Fruit fly (Drosophila melanogaster) whole organism, embryonic: ENCODE measurements around the gene hyd.
A peak's percentile ranks its signal among the peaks of the same experiment; 100 is the strongest.

Experiments used
- Ada2b ChIP-seq: fragments of 200-800 bp; sonication (Bioruptor generic); IDR thresholded peaks from 2 replicates; pipeline ENCODE4 v1.3.6; 2022; ENCODE audit warnings: missing biosample characterization, missing genetic modification characterization
- Bgb ChIP-seq: fragments of 200-800 bp; sonication (Bioruptor generic); IDR thresholded peaks from 2 replicates; pipeline ENCODE4 v1.3.6; 2022; ENCODE audit warnings: missing biosample characterization, missing genetic modification characterization; ENCODE audit not compliant: partially characterized antibody
- Bteb2 ChIP-seq: fragments of 200-800 bp; sonication (Bioruptor generic); optimal IDR thresholded peaks from 2 replicates; lab custom pipeline; 2016; ENCODE audit warnings: missing biosample characterization, missing genetic modification characterization
- CG10267 ChIP-seq: fragments of 200-800 bp; sonication (Bioruptor generic); optimal IDR thresholded peaks from 2 replicates; lab custom pipeline; 2018; ENCODE audit warnings: missing biosample characterization, mild to moderate bottlenecking, missing genetic modification characterization, moderate library complexity
- CG11504 ChIP-seq: fragments of 200-800 bp; sonication (Bioruptor generic); optimal IDR thresholded peaks from 3 replicates; lab custom pipeline; 2019; ENCODE audit warnings: missing biosample characterization, mild to moderate bottlenecking, missing genetic modification characterization, moderate library complexity
- CG12391 ChIP-seq: fragments of 200-800 bp; sonication (Bioruptor generic); optimal IDR thresholded peaks from 3 replicates; lab custom pipeline; 2018; ENCODE audit warnings: missing biosample characterization, mild to moderate bottlenecking, missing genetic modification characterization, moderate library complexity
- CG12942 ChIP-seq: fragments of 200-800 bp; sonication (Bioruptor generic); optimal IDR thresholded peaks from 3 replicates; lab custom pipeline; 2016; ENCODE audit warnings: missing biosample characterization, missing genetic modification characterization
- CG14860 ChIP-seq: fragments of 200-800 bp; sonication (Bioruptor generic); IDR thresholded peaks from 3 replicates; pipeline ENCODE4 v1.3.6; 2022; ENCODE audit warnings: missing biosample characterization, missing genetic modification characterization; ENCODE audit not compliant: partially characterized antibody
- CG15269 ChIP-seq: fragments of 200-800 bp; sonication (Bioruptor generic); optimal IDR thresholded peaks from 2 replicates; lab custom pipeline; 2018; ENCODE audit warnings: missing biosample characterization, mild to moderate bottlenecking, missing genetic modification characterization, moderate library complexity
- CG16863 ChIP-seq: fragments of 200-800 bp; sonication (Bioruptor generic); optimal IDR thresholded peaks from 3 replicates; lab custom pipeline; 2016; ENCODE audit warnings: missing biosample characterization, missing genetic modification characterization
- CG17186 ChIP-seq: fragments of 200-800 bp; sonication (Bioruptor generic); optimal IDR thresholded peaks from 3 replicates; lab custom pipeline; 2017; ENCODE audit warnings: missing biosample characterization, missing genetic modification reagents, missing genetic modification characterization
- CG18619 ChIP-seq: fragments of 200-800 bp; sonication (Bioruptor generic); optimal IDR thresholded peaks from 3 replicates; lab custom pipeline; 2017; ENCODE audit warnings: missing biosample characterization, mild to moderate bottlenecking, missing genetic modification characterization
- CG2129 ChIP-seq: fragments of 200-800 bp; sonication (Bioruptor generic); IDR thresholded peaks from 2 replicates; pipeline ENCODE4 v1.3.6; 2022; ENCODE audit warnings: missing biosample characterization, missing genetic modification characterization; ENCODE audit not compliant: partially characterized antibody
- CG2202 ChIP-seq: fragments of 200-800 bp; sonication (Bioruptor generic); optimal IDR thresholded peaks from 2 replicates; lab custom pipeline; 2018; ENCODE audit warnings: missing biosample characterization, mild to moderate bottlenecking, missing genetic modification characterization
- CG33557 ChIP-seq: fragments of 200-800 bp; sonication (Bioruptor generic); optimal IDR thresholded peaks from 2 replicates; lab custom pipeline; 2019; ENCODE audit warnings: missing biosample characterization, mild to moderate bottlenecking, missing genetic modification characterization, moderate library complexity
- CG34376 ChIP-seq: fragments of 200-800 bp; sonication (Bioruptor generic); optimal IDR thresholded peaks from 2 replicates; lab custom pipeline; 2018; ENCODE audit warnings: missing biosample characterization, mild to moderate bottlenecking, missing genetic modification characterization
- CG3838 ChIP-seq: fragments of 200-800 bp; sonication (Bioruptor generic); optimal IDR thresholded peaks from 3 replicates; lab custom pipeline; 2016; ENCODE audit warnings: missing biosample characterization, missing genetic modification characterization
- CG43689 ChIP-seq: fragments of 200-800 bp; sonication (Bioruptor generic); IDR thresholded peaks from 2 replicates; pipeline ENCODE4 v1.3.6; 2022; ENCODE audit warnings: missing biosample characterization, missing genetic modification characterization
- CG4424 ChIP-seq: fragments of 200-800 bp; sonication (Bioruptor generic); optimal IDR thresholded peaks from 3 replicates; lab custom pipeline; 2016; ENCODE audit warnings: missing biosample characterization, missing genetic modification characterization
- CG4617 ChIP-seq: fragments of 200-800 bp; sonication (Bioruptor generic); optimal IDR thresholded peaks from 3 replicates; lab custom pipeline; 2016; ENCODE audit warnings: missing biosample characterization, missing genetic modification characterization, borderline replicate concordance
- CG6254 ChIP-seq: fragments of 200-800 bp; sonication (Bioruptor generic); optimal IDR thresholded peaks from 3 replicates; lab custom pipeline; 2017; ENCODE audit warnings: mild to moderate bottlenecking, missing biosample characterization, missing genetic modification reagents, missing genetic modification characterization
- CG6813 ChIP-seq: fragments of 200-800 bp; sonication (Bioruptor generic); optimal IDR thresholded peaks from 2 replicates; lab custom pipeline; 2017; ENCODE audit warnings: missing biosample characterization, missing genetic modification characterization, mild to moderate bottlenecking, moderate library complexity, missing genetic modification reagents
- CG7357 ChIP-seq: fragments of 200-800 bp; sonication (Bioruptor generic); IDR thresholded peaks from 3 replicates; pipeline ENCODE4 v1.3.6; 2022; ENCODE audit warnings: missing biosample characterization, missing genetic modification characterization
- CG9932 ChIP-seq: fragments of 200-800 bp; sonication (Bioruptor generic); IDR thresholded peaks from 2 replicates; pipeline ENCODE4 v1.3.6; 2022; ENCODE audit warnings: missing biosample characterization, missing genetic modification characterization
- Camta ChIP-seq: fragments of 200-800 bp; sonication (Bioruptor generic); optimal IDR thresholded peaks from 2 replicates; lab custom pipeline; 2016; ENCODE audit warnings: missing biosample characterization, missing genetic modification characterization
- Dip2 ChIP-seq: fragments of 200-800 bp; sonication (Bioruptor generic); IDR thresholded peaks from 2 replicates; pipeline ENCODE4 v1.3.6; 2022; ENCODE audit warnings: missing biosample characterization, missing genetic modification characterization
- E2f1 ChIP-seq: fragments of 200-800 bp; sonication (Bioruptor generic); IDR thresholded peaks from 2 replicates; pipeline ENCODE4 v1.3.6; 2022; ENCODE audit warnings: missing biosample characterization, missing genetic modification characterization
- Fer2 ChIP-seq: fragments of 200-800 bp; sonication (Bioruptor generic); optimal IDR thresholded peaks from 2 replicates; lab custom pipeline; 2018; ENCODE audit warnings: missing biosample characterization, mild to moderate bottlenecking, missing genetic modification characterization, moderate library complexity
- HHEX ChIP-seq: fragments of 200-800 bp; sonication (Bioruptor generic); optimal IDR thresholded peaks from 3 replicates; lab custom pipeline; 2017; ENCODE audit warnings: missing biosample characterization, mild to moderate bottlenecking, missing genetic modification characterization, missing genetic modification reagents
- Jarid2 ChIP-seq: fragments of 200-800 bp; sonication (Bioruptor generic); optimal IDR thresholded peaks from 3 replicates; lab custom pipeline; 2017; ENCODE audit warnings: mild to moderate bottlenecking, missing biosample characterization, missing genetic modification reagents, missing genetic modification characterization
- Med ChIP-seq: fragments of 200-800 bp; sonication (Bioruptor generic); peaks from one replicate; lab custom pipeline; 2016; ENCODE audit warnings: missing biosample characterization, missing genetic modification characterization, mild to moderate bottlenecking, inconsistent platforms, moderate library complexity
- Meics ChIP-seq: fragments of 200-800 bp; sonication (Bioruptor generic); optimal IDR thresholded peaks from 2 replicates; lab custom pipeline; 2017; ENCODE audit warnings: missing biosample characterization, mild to moderate bottlenecking, missing genetic modification characterization
- NC2α ChIP-seq: fragments of 200-800 bp; sonication (Bioruptor generic); optimal IDR thresholded peaks from 2 replicates; lab custom pipeline; 2016; ENCODE audit warnings: missing biosample characterization, missing genetic modification characterization
- Sin3A ChIP-seq: fragments of >200 bp; optimal IDR thresholded peaks from 2 replicates; lab custom pipeline; 2018
- Spps ChIP-seq: fragments of 200-800 bp; sonication (Bioruptor generic); optimal IDR thresholded peaks from 2 replicates; lab custom pipeline; 2018; ENCODE audit warnings: missing biosample characterization, mild to moderate bottlenecking, missing genetic modification characterization
- bbx ChIP-seq: fragments of 200-800 bp; sonication (Bioruptor generic); IDR thresholded peaks from 2 replicates; pipeline ENCODE4 v1.3.6; 2022; ENCODE audit warnings: missing biosample characterization, missing genetic modification characterization; ENCODE audit not compliant: partially characterized antibody
- cad ChIP-seq: fragments of >200 bp; optimal IDR thresholded peaks from 2 replicates; lab custom pipeline; 2017; ENCODE audit warnings: missing biosample characterization, missing genetic modification characterization
- crc ChIP-seq: fragments of 200-800 bp; sonication (Bioruptor generic); optimal IDR thresholded peaks from 2 replicates; lab custom pipeline; 2016; ENCODE audit warnings: missing biosample characterization, missing genetic modification characterization
- dmrt11E ChIP-seq: fragments of 200-800 bp; sonication (Bioruptor generic); optimal IDR thresholded peaks from 3 replicates; lab custom pipeline; 2018; ENCODE audit warnings: missing biosample characterization, mild to moderate bottlenecking, missing genetic modification characterization, moderate library complexity
- gfzf ChIP-seq: fragments of 200-800 bp; sonication (Bioruptor generic); optimal IDR thresholded peaks from 2 replicates; lab custom pipeline; 2016; ENCODE audit warnings: missing biosample characterization, mild to moderate bottlenecking, missing genetic modification characterization, moderate library complexity
- hth ChIP-seq: fragments of >200 bp; optimal IDR thresholded peaks from 2 replicates; lab custom pipeline; 2017; ENCODE audit warnings: inconsistent platforms
- org-1 ChIP-seq: fragments of 200-800 bp; sonication (Bioruptor generic); optimal IDR thresholded peaks from 2 replicates; lab custom pipeline; 2017; ENCODE audit warnings: missing biosample characterization, missing genetic modification characterization
- pzg ChIP-seq: fragments of 200-800 bp; sonication (Bioruptor generic); optimal IDR thresholded peaks from 3 replicates; lab custom pipeline; 2018; ENCODE audit warnings: missing biosample characterization, mild to moderate bottlenecking, missing genetic modification characterization, moderate library complexity
- row ChIP-seq: fragments of 200-800 bp; sonication (Bioruptor generic); IDR thresholded peaks from 3 replicates; pipeline ENCODE4 v1.3.6; 2022; ENCODE audit warnings: missing biosample characterization, missing genetic modification characterization
- slp2 ChIP-seq: fragments of 200-800 bp; sonication (Bioruptor generic); optimal IDR thresholded peaks from 2 replicates; lab custom pipeline; 2016; ENCODE audit warnings: missing biosample characterization, missing genetic modification characterization
- tgo ChIP-seq: fragments of 200-800 bp; sonication (Bioruptor generic); IDR thresholded peaks from 3 replicates; pipeline ENCODE4 v1.3.6; 2022; ENCODE audit warnings: missing biosample characterization, missing genetic modification characterization
- toy ChIP-seq: fragments of 200-800 bp; sonication (Bioruptor generic); IDR thresholded peaks from 2 replicates; pipeline ENCODE4 v1.3.6; 2022; ENCODE audit warnings: missing biosample characterization, missing genetic modification characterization
- ttk ChIP-seq: fragments of 200-800 bp; sonication (Bioruptor generic); IDR thresholded peaks from 2 replicates; pipeline ENCODE4 v2.1.2; 2022; ENCODE audit warnings: missing biosample characterization, missing genetic modification characterization
- tup ChIP-seq: fragments of 200-800 bp; sonication (Bioruptor generic); optimal IDR thresholded peaks from 2 replicates; lab custom pipeline; 2016; ENCODE audit warnings: missing biosample characterization, mild to moderate bottlenecking, missing genetic modification characterization, moderate library complexity
- zfh2 ChIP-seq: fragments of 200-800 bp; sonication (Bioruptor generic); optimal IDR thresholded peaks from 2 replicates; lab custom pipeline; 2016; ENCODE audit warnings: missing biosample characterization, missing genetic modification characterization

hyd gene

dm6 chr3R:9725121-9725956 lies at the start of gene hyd (continued):
- no peak for TF ChIP-seq CG33557
- TF ChIP-seq Bteb2 (GFP tag; lab: Kevin White, UChicago) = no peak
- TF ChIP-seq tgo (GFP tag; lab: Robert Waterston, UW) = no peak
- TF ChIP-seq org-1 (GFP tag; lab: Kevin White, UChicago) = no peak
- TF ChIP-seq CG7357 (GFP tag; lab: Robert Waterston, UW) = no peak
- no peak for TF ChIP-seq CG15269 (tag; lab: Kevin White, UChicago)
- TF ChIP-seq Camta (GFP tag; lab: Kevin White, UChicago) = no peak
- peak; percentile 77 for TF ChIP-seq Med (GFP tag; lab: Kevin White, UChicago)
- TF ChIP-seq CG12942 = no peak
- peak; percentile 43 for TF ChIP-seq CG10267 (tag; lab: Kevin White, UChicago)
- TF ChIP-seq bbx (GFP tag; lab: Robert Waterston, UW) = peak; percentile 82
- TF ChIP-seq pzg (GFP tag; lab: Kevin White, UChicago) = peak; percentile 83
- no peak for TF ChIP-seq CG43689 (GFP tag; lab: Robert Waterston, UW)
- peak; percentile 70 for TF ChIP-seq Sin3A (lab: Kevin White, UChicago)
- TF ChIP-seq CG4424 (GFP tag; lab: Kevin White, UChicago) = peak; percentile 2
- no peak for TF ChIP-seq CG2202 (tag; lab: Kevin White, UChicago)
- TF ChIP-seq NC2α (GFP tag; lab: Kevin White, UChicago) = no peak
- TF ChIP-seq zfh2 (GFP tag; lab: Kevin White, UChicago) = no peak
- peak; percentile 88 for TF ChIP-seq CG4617
- peak; percentile 77 for TF ChIP-seq CG2129 (GFP tag; lab: Robert Waterston, UW)
- TF ChIP-seq gfzf (GFP tag; lab: Kevin White, UChicago) = peak; percentile 61
- peak; percentile 24 for TF ChIP-seq CG16863 (GFP tag; lab: Kevin White, UChicago)
- no peak for TF ChIP-seq Ada2b (GFP tag; lab: Robert Waterston, UW)
- no peak for TF ChIP-seq dmrt11E (tag; lab: Kevin White, UChicago)
- no peak for TF ChIP-seq Dip2
- TF ChIP-seq ttk (GFP tag; lab: Robert Waterston, UW) = no peak
- TF ChIP-seq CG11504 (tag; lab: Kevin White, UChicago) = no peak
- TF ChIP-seq HHEX (GFP tag; lab: Kevin White, UChicago) = no peak
- no peak for TF ChIP-seq E2f1
- no peak for TF ChIP-seq Spps (tag; lab: Kevin White, UChicago)
- TF ChIP-seq CG12391 (tag; lab: Kevin White, UChicago) = no peak
- TF ChIP-seq Jarid2 (GFP tag; lab: Kevin White, UChicago) = no peak
- TF ChIP-seq CG17186 = peak; percentile 24
- TF ChIP-seq CG3838 (GFP tag; lab: Kevin White, UChicago) = no peak
- TF ChIP-seq row = peak; percentile 48; the same call in 2 of the 3 replicates
- no peak for TF ChIP-seq CG6254 (GFP tag; lab: Kevin White, UChicago)
- peak; percentile 45 for TF ChIP-seq CG9932 (GFP tag; lab: Robert Waterston, UW)
- TF ChIP-seq CG34376 = peak; percentile 43
- no peak for TF ChIP-seq toy (GFP tag; lab: Robert Waterston, UW)
- no peak for TF ChIP-seq Meics (GFP tag; lab: Kevin White, UChicago)
- peak; percentile 66; the same call in 2 of the 3 replicates for TF ChIP-seq CG14860 (GFP tag; lab: Robert Waterston, UW)
- no peak for TF ChIP-seq Fer2 (tag; lab: Kevin White, UChicago)
- peak; percentile 85 for TF ChIP-seq Bgb (GFP tag; lab: Robert Waterston, UW)
- TF ChIP-seq CG18619 (GFP tag; lab: Kevin White, UChicago) = no peak
- TF ChIP-seq tup (GFP tag; lab: Kevin White, UChicago) = no peak
- no peak for TF ChIP-seq hth (lab: Kevin White, UChicago)
- no peak for TF ChIP-seq cad
- no peak for TF ChIP-seq CG6813
- TF ChIP-seq slp2 (GFP tag; lab: Kevin White, UChicago) = no peak
- no peak for TF ChIP-seq crc (GFP tag; lab: Kevin White, UChicago)
